Fruit fly (Drosophila melanogaster) whole organism, embryonic: ENCODE results near the gene CG8173.

ENCODE experiments used
- CG1024 ChIP-seq: fragments of 200-800 bp; sonication (Bioruptor generic); IDR thresholded peaks from 2 replicates; pipeline ENCODE4 v1.3.6; 2022; ENCODE audit warnings: missing biosample characterization, missing genetic modification characterization
- CG10543 ChIP-seq: fragments of 200-800 bp; sonication (Bioruptor generic); optimal IDR thresholded peaks from 3 replicates; lab custom pipeline; 2017; ENCODE audit warnings: missing biosample characterization, mild to moderate bottlenecking, missing genetic modification characterization, moderate library complexity
- CG11560 ChIP-seq: fragments of 200-800 bp; sonication (Bioruptor generic); IDR thresholded peaks from 3 replicates; pipeline ENCODE4 v1.3.6; 2022; ENCODE audit warnings: missing biosample characterization, missing genetic modification characterization
- CG12299 ChIP-seq: fragments of 200-800 bp; sonication (Bioruptor generic); optimal IDR thresholded peaks from 2 replicates; lab custom pipeline; 2018; ENCODE audit warnings: missing biosample characterization, mild to moderate bottlenecking, missing genetic modification characterization
- CG14710 ChIP-seq: fragments of 200-800 bp; sonication (Bioruptor generic); optimal IDR thresholded peaks from 3 replicates; lab custom pipeline; 2019; ENCODE audit warnings: missing biosample characterization, mild to moderate bottlenecking, missing genetic modification characterization, moderate library complexity
- CG14860 ChIP-seq: fragments of 200-800 bp; sonication (Bioruptor generic); IDR thresholded peaks from 3 replicates; pipeline ENCODE4 v1.3.6; 2022; ENCODE audit warnings: missing biosample characterization, missing genetic modification characterization; ENCODE audit not compliant: partially characterized antibody
- CG17802 ChIP-seq: fragments of 200-800 bp; sonication (Bioruptor generic); optimal IDR thresholded peaks from 2 replicates; lab custom pipeline; 2018; ENCODE audit warnings: missing biosample characterization, mild to moderate bottlenecking, missing genetic modification characterization, moderate library complexity
- CG18011 ChIP-seq: fragments of 200-800 bp; sonication (Bioruptor generic); optimal IDR thresholded peaks from 2 replicates; lab custom pipeline; 2017; ENCODE audit warnings: missing biosample characterization, missing genetic modification characterization, mild to moderate bottlenecking, moderate library complexity, missing genotype
- CG2199 ChIP-seq: fragments of 200-800 bp; sonication (Bioruptor generic); IDR thresholded peaks from 3 replicates; pipeline ENCODE4 v1.3.6; 2022; ENCODE audit warnings: missing biosample characterization, missing genetic modification characterization
- CG3163 ChIP-seq: fragments of 200-800 bp; sonication (Bioruptor generic); optimal IDR thresholded peaks from 3 replicates; lab custom pipeline; 2016; ENCODE audit warnings: missing biosample characterization, missing genetic modification characterization
- CG7963 ChIP-seq: fragments of 200-800 bp; sonication (Bioruptor generic); IDR thresholded peaks from 3 replicates; pipeline ENCODE4 v1.3.6; 2022; ENCODE audit warnings: missing biosample characterization, missing genetic modification characterization; ENCODE audit not compliant: partially characterized antibody
- CG8478 ChIP-seq: fragments of >200 bp; optimal IDR thresholded peaks from 2 replicates; lab custom pipeline; 2018
- CG9797 ChIP-seq: fragments of 200-800 bp; sonication (Bioruptor generic); optimal IDR thresholded peaks from 3 replicates; lab custom pipeline; 2018; ENCODE audit warnings: missing biosample characterization, mild to moderate bottlenecking, missing genetic modification characterization
- Chrac-16 ChIP-seq: fragments of 200-800 bp; sonication (Bioruptor generic); optimal IDR thresholded peaks from 3 replicates; lab custom pipeline; 2016; ENCODE audit warnings: missing biosample characterization, missing genetic modification characterization
- CkIIα-i1 ChIP-seq: fragments of 200-800 bp; sonication (Bioruptor generic); IDR thresholded peaks from 2 replicates; pipeline ENCODE4 v1.3.6; 2022; ENCODE audit warnings: missing biosample characterization, missing genetic modification characterization
- D19A ChIP-seq: fragments of 200-800 bp; optimal IDR thresholded peaks from 3 replicates; lab custom pipeline; 2019; ENCODE audit warnings: missing biosample characterization, mild to moderate bottlenecking, missing genetic modification characterization, moderate library complexity
- Drgx ChIP-seq: fragments of 200-800 bp; sonication (Bioruptor generic); IDR thresholded peaks from 2 replicates; pipeline ENCODE4 v1.3.6; 2022; ENCODE audit warnings: missing biosample characterization, missing genetic modification characterization
- HLH3B ChIP-seq: fragments of 200-800 bp; sonication (Bioruptor generic); IDR thresholded peaks from 2 replicates; pipeline ENCODE4 v1.3.6; 2022; ENCODE audit warnings: missing biosample characterization, missing genetic modification characterization
- Hmr ChIP-seq: fragments of 200-800 bp; sonication (Bioruptor generic); optimal IDR thresholded peaks from 3 replicates; lab custom pipeline; 2017; ENCODE audit warnings: mild to moderate bottlenecking, missing biosample characterization, missing genetic modification reagents, missing genetic modification characterization
- Lim3 ChIP-seq: fragments of 200-800 bp; sonication (Bioruptor generic); IDR thresholded peaks from 2 replicates; pipeline ENCODE4 v1.3.6; 2022; ENCODE audit warnings: missing biosample characterization, missing genetic modification characterization
- NC2α ChIP-seq: fragments of 200-800 bp; sonication (Bioruptor generic); optimal IDR thresholded peaks from 2 replicates; lab custom pipeline; 2016; ENCODE audit warnings: missing biosample characterization, missing genetic modification characterization
- Nf-YC ChIP-seq: fragments of 200-800 bp; optimal IDR thresholded peaks from 3 replicates; lab custom pipeline; 2019; ENCODE audit warnings: missing biosample characterization, mild to moderate bottlenecking, missing genetic modification characterization, moderate library complexity
- Six4 ChIP-seq: fragments of 200-800 bp; sonication (Bioruptor generic); optimal IDR thresholded peaks from 2 replicates; lab custom pipeline; 2016; ENCODE audit warnings: missing biosample characterization, missing genetic modification characterization
- Sox102F ChIP-seq: fragments of 200-800 bp; sonication (Bioruptor generic); optimal IDR thresholded peaks from 2 replicates; lab custom pipeline; 2018; ENCODE audit warnings: missing biosample characterization, mild to moderate bottlenecking, missing genetic modification characterization, moderate library complexity
- Spps ChIP-seq: fragments of 200-800 bp; sonication (Bioruptor generic); optimal IDR thresholded peaks from 2 replicates; lab custom pipeline; 2018; ENCODE audit warnings: missing biosample characterization, mild to moderate bottlenecking, missing genetic modification characterization
- Taf1 ChIP-seq: fragments of 200-800 bp; sonication (Bioruptor generic); IDR thresholded peaks from 2 replicates; pipeline ENCODE4 v1.3.6; 2022; ENCODE audit warnings: missing biosample characterization, missing genetic modification characterization
- ac ChIP-seq: fragments of 200-800 bp; sonication (Bioruptor generic); optimal IDR thresholded peaks from 3 replicates; lab custom pipeline; 2017; ENCODE audit warnings: missing biosample characterization, mild to moderate bottlenecking, missing genetic modification characterization
- ara ChIP-seq: fragments of 200-800 bp; sonication (Bioruptor generic); IDR thresholded peaks from 2 replicates; pipeline ENCODE4 v1.3.6; 2022; ENCODE audit warnings: missing biosample characterization, missing genetic modification characterization
- bcd ChIP-seq: fragments of 200-800 bp; sonication (Bioruptor generic); optimal IDR thresholded peaks from 2 replicates; lab custom pipeline; 2017; ENCODE audit warnings: missing biosample characterization, mild to moderate bottlenecking, missing genetic modification characterization
- bigmax ChIP-seq: fragments of 200-800 bp; sonication (Bioruptor generic); optimal IDR thresholded peaks from 2 replicates; lab custom pipeline; 2018; ENCODE audit warnings: missing biosample characterization, mild to moderate bottlenecking, missing genetic modification characterization
- chinmo ChIP-seq: fragments of 200-800 bp; sonication (Bioruptor generic); IDR thresholded peaks from 4 replicates; pipeline ENCODE4 v1.3.6; 2022; ENCODE audit warnings: missing biosample characterization, missing genetic modification characterization; ENCODE audit not compliant: partially characterized antibody
- dmrt11E ChIP-seq: fragments of 200-800 bp; sonication (Bioruptor generic); optimal IDR thresholded peaks from 3 replicates; lab custom pipeline; 2018; ENCODE audit warnings: missing biosample characterization, mild to moderate bottlenecking, missing genetic modification characterization, moderate library complexity
- dysf ChIP-seq: fragments of 200-800 bp; sonication (Bioruptor generic); IDR thresholded peaks from 3 replicates; pipeline ENCODE4 v1.3.6; 2022; ENCODE audit warnings: missing biosample characterization, missing genetic modification characterization
- emc ChIP-seq: fragments of 200-800 bp; sonication (Bioruptor generic); optimal IDR thresholded peaks from 2 replicates; lab custom pipeline; 2016; ENCODE audit warnings: missing biosample characterization, missing genetic modification characterization
- eyg ChIP-seq: fragments of 200-800 bp; sonication (Bioruptor generic); optimal IDR thresholded peaks from 3 replicates; lab custom pipeline; 2016; ENCODE audit warnings: missing biosample characterization, missing genetic modification characterization
- fd3F ChIP-seq: fragments of 200-800 bp; sonication (Bioruptor generic); optimal IDR thresholded peaks from 2 replicates; lab custom pipeline; 2018; ENCODE audit warnings: missing biosample characterization, mild to moderate bottlenecking, missing genetic modification characterization, moderate library complexity
- hb ChIP-seq: fragments of 200-800 bp; sonication (Bioruptor generic); IDR thresholded peaks from 3 replicates; pipeline ENCODE4 v1.3.6; 2022; ENCODE audit warnings: missing biosample characterization, missing genetic modification characterization; ENCODE audit not compliant: partially characterized antibody
- jigr1 ChIP-seq: fragments of 200-800 bp; sonication (Bioruptor generic); IDR thresholded peaks from 3 replicates; pipeline ENCODE4 v1.3.6; 2022; ENCODE audit warnings: missing biosample characterization, missing genetic modification characterization
- jing ChIP-seq: fragments of 200-800 bp; sonication (Bioruptor generic); optimal IDR thresholded peaks from 2 replicates; lab custom pipeline; 2018; ENCODE audit warnings: missing biosample characterization, mild to moderate bottlenecking, missing genetic modification characterization
- kni ChIP-seq: fragments of 200-800 bp; sonication (Bioruptor generic); optimal IDR thresholded peaks from 3 replicates; lab custom pipeline; 2017; ENCODE audit warnings: mild to moderate bottlenecking, missing biosample characterization, missing genetic modification reagents, missing genetic modification characterization
- nmo ChIP-seq: fragments of 200-800 bp; sonication (Bioruptor generic); optimal IDR thresholded peaks from 2 replicates; lab custom pipeline; 2018; ENCODE audit warnings: missing biosample characterization, mild to moderate bottlenecking, missing genetic modification characterization, moderate library complexity
- oc ChIP-seq: fragments of 200-800 bp; sonication (Bioruptor generic); optimal IDR thresholded peaks from 2 replicates; lab custom pipeline; 2018; ENCODE audit warnings: missing biosample characterization, mild to moderate bottlenecking, missing genetic modification characterization, moderate library complexity
- pfk ChIP-seq: fragments of 200-800 bp; sonication (Bioruptor generic); optimal IDR thresholded peaks from 2 replicates; lab custom pipeline; 2018; ENCODE audit warnings: missing biosample characterization, mild to moderate bottlenecking, missing genetic modification characterization, moderate library complexity
- pita ChIP-seq: fragments of 200-800 bp; sonication (Bioruptor generic); optimal IDR thresholded peaks from 2 replicates; lab custom pipeline; 2017; ENCODE audit warnings: missing biosample characterization, mild to moderate bottlenecking, missing genetic modification characterization
- sens-2 ChIP-seq: fragments of 200-800 bp; sonication (Bioruptor generic); IDR thresholded peaks from 2 replicates; pipeline ENCODE4 v1.3.6; 2022; ENCODE audit warnings: missing biosample characterization, missing genetic modification characterization
- sima ChIP-seq: fragments of 200-800 bp; sonication (Bioruptor generic); optimal IDR thresholded peaks from 2 replicates; lab custom pipeline; 2016; ENCODE audit warnings: missing biosample characterization, missing genetic modification characterization
- sisA ChIP-seq: fragments of 200-800 bp; sonication (Bioruptor generic); IDR thresholded peaks from 2 replicates; pipeline ENCODE4 v1.3.6; 2022; ENCODE audit warnings: missing biosample characterization, missing genetic modification characterization
- tio ChIP-seq: fragments of 200-800 bp; sonication (Bioruptor generic); optimal IDR thresholded peaks from 2 replicates; lab custom pipeline; 2017; ENCODE audit warnings: missing biosample characterization, missing genetic modification characterization, inconsistent platforms
- zen2 ChIP-seq: fragments of 200-800 bp; sonication (Bioruptor generic); IDR thresholded peaks from 3 replicates; pipeline ENCODE4 v1.3.6; 2022; ENCODE audit warnings: missing biosample characterization, missing genetic modification characterization; ENCODE audit not compliant: partially characterized antibody
- zfh2 ChIP-seq: fragments of 200-800 bp; sonication (Bioruptor generic); optimal IDR thresholded peaks from 2 replicates; lab custom pipeline; 2016; ENCODE audit warnings: missing biosample characterization, missing genetic modification characterization

CG8173 gene

DNA sequence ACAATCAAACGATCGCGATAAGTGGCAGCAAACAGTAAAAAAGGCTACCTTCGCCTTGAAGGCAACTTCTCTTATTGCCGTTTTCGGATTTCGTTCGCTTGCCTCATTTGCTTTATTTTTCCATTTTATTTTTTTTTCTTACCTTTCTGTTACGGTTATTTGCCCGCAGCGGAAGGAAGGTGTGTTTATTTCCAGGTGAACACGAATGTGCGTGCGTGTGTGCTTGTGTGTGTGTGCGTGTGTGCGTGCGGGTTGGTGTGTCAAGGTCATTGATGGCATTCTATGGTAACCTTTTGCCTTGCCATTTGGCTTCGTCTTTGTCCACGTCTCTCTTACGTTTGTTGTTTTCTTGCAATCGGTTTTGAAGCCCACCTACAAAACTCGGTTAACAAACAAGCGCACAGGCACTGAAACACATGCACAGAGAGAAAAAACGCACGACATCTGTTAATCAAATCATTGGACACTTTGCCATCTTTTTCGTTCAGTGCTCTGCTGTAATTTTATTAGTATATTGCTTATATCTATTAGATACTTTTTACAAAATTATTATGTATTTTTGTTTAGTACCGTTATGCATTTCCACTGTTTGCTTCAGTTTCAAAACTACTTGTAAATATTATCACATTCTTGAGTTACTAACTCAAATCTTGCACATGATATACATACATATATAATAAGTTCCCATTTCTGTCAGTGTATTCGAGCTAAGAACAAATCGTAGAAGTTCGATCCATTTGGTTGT is 3.7 kb upstream of the CG8173 start (continued):
- TF ChIP-seq Hmr (GFP tag; lab: Kevin White, UChicago) (peak; percentile 57), nmo (peak; percentile 75), sisA (GFP tag; lab: Robert Waterston, UW) (peak; percentile 56), bcd (peak; percentile 44), bigmax (GFP tag; lab: Kevin White, UChicago) (no peak), CG18011 (GFP tag; lab: Kevin White, UChicago) (peak; percentile 6), dmrt11E (tag; lab: Kevin White, UChicago) (peak; percentile 58), CG17802 (peak; percentile 38), ara (GFP tag; lab: Robert Waterston, UW) (peak; percentile 48), zfh2 (no peak), pfk (GFP tag; lab: Kevin White, UChicago) (no peak), Drgx (GFP tag; lab: Robert Waterston, UW) (peak; percentile 46), eyg (no peak), Chrac-16 (GFP tag; lab: Kevin White, UChicago) (peak; percentile 57), oc (tag; lab: Kevin White, UChicago) (no peak), CG14860 (GFP tag; lab: Robert Waterston, UW) (no peak), CG12299 (no peak), sima (GFP tag; lab: Kevin White, UChicago) (no peak), CG3163 (no peak), NC2α (GFP tag; lab: Kevin White, UChicago) (no peak), HLH3B (peak; percentile 44), CG8478 (no peak), Lim3 (GFP tag; lab: Robert Waterston, UW) (no peak), CG9797 (GFP tag; lab: Kevin White, UChicago) (no peak), kni (GFP tag; lab: Kevin White, UChicago) (peak; percentile 37), CG1024 (GFP tag; lab: Robert Waterston, UW) (peak; percentile 53), Six4 (GFP tag; lab: Kevin White, UChicago) (peak; percentile 66), sens-2 (no peak), CG2199 (GFP tag; lab: Robert Waterston, UW) (no peak), CG14710 (tag; lab: Kevin White, UChicago) (peak; percentile 82), zen2 (GFP tag; lab: Robert Waterston, UW) (no peak), Taf1 (GFP tag; lab: Robert Waterston, UW) (no peak), ac (GFP tag; lab: Kevin White, UChicago) (no peak), emc (GFP tag; lab: Kevin White, UChicago) (no peak), CkIIα-i1 (GFP tag; lab: Robert Waterston, UW) (no peak), Sox102F (peak; percentile 38), fd3F (GFP tag; lab: Kevin White, UChicago) (peak; percentile 56), Spps (no peak), chinmo (0 out of 4 replicates have a peak, but pooled peaks have one; percentile 41), hb (GFP tag; lab: Robert Waterston, UW) (no peak), CG11560 (tag; lab: Robert Waterston, UW) (no peak), pita (GFP tag; lab: Kevin White, UChicago) (no peak), CG7963 (GFP tag; lab: Robert Waterston, UW) (no peak), tio (peak; percentile 55), jigr1 (GFP tag; lab: Robert Waterston, UW) (no peak), Nf-YC (tag; lab: Kevin White, UChicago) (peak; percentile 31), CG10543 (GFP tag; lab: Kevin White, UChicago) (no peak), D19A (tag; lab: Kevin White, UChicago) (peak; percentile 53), dysf (GFP tag; lab: Robert Waterston, UW) (peak; percentile 56; the same call in 2 of the 3 replicates), jing (GFP tag; lab: Kevin White, UChicago) (peak; percentile 4)
